Fruit fly (Drosophila melanogaster): Measurements from ENCODE around the gene mtgo.

DNA sequence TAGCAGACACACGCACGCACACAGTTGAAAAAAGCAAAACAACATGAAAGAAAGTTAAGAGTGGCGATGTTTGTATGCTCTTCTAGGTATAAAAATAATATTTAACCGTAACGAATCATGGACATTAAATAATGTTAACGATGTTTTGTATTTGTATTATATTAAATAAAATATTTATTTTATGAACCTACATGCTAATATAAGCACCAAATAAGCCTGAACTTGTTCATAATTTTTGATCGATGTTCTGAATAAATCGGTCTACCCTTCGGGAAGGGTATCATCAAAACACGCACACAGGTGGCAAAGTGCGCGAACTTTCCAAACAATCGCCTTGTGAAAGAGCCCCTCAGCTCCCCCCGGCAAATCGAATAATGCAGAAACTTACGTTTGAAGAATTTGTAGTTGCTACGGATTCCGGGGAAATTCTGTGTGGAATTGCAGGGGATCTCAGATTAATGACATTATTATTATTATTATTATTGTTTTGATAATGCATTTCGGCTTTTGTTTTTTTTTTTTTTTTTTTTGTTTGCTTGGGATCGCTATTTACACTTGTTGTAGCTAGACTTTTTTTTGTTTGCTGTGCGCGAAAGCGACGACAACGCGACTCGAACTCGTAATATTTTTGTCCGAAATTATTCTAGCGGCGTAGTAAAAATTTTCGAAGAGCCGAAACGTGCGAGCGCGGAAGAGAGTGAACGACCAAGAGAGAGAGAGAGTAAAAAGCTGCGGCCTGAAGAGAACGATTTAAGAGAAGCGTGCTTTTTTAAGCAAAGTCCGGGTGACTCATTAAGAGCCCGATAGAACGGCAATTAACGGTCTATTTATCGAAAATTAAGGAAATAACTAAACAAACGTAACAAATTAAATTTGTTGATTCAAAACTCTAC is 25.0 kb upstream of the mtgo start:
- peak; percentile 4 for TF ChIP-seq CG5204 (GFP tag; optimal IDR thresholded peaks at IDR 0.05)
- TF ChIP-seq CG14711 (tag; optimal IDR thresholded peaks at IDR 0.05), result peak; percentile 5
- TF ChIP-seq kay (GFP tag; ENCODE audit: borderline replicate concordance), result peak; percentile 68
- TF ChIP-seq Hr96 (GFP tag; optimal IDR thresholded peaks at IDR 0.05), result no peak
- TF ChIP-seq toe (GFP tag; optimal IDR thresholded peaks at IDR 0.05), result peak; percentile 23
- no peak for TF ChIP-seq bab1 (GFP tag; optimal IDR thresholded peaks at IDR 0.05)
- no peak for TF ChIP-seq Clk (GFP tag; optimal IDR thresholded peaks at IDR 0.05)
- no peak for TF ChIP-seq CG11617 (GFP tag; optimal IDR thresholded peaks at IDR 0.05)
